Fruit fly (Drosophila melanogaster) Kc167 (cell line): ENCODE measurements around the gene CG3706.

Experiments used
- Myc ChIP-seq: fragments of >200 bp; optimal IDR thresholded peaks from 2 replicates; lab custom pipeline; 2017; ENCODE audit warnings: missing external identifiers
- Sin3A ChIP-seq: fragments of >200 bp; optimal IDR thresholded peaks from 2 replicates; lab custom pipeline; 2018; ENCODE audit warnings: missing external identifiers
- h ChIP-seq: fragments of >200 bp; optimal IDR thresholded peaks from 3 replicates; lab custom pipeline; 2018; ENCODE audit warnings: missing external identifiers
- insv ChIP-seq: fragments of >200 bp; optimal IDR thresholded peaks from 3 replicates; lab custom pipeline; 2018; ENCODE audit warnings: missing external identifiers
- psq ChIP-seq: fragments of >200 bp; optimal IDR thresholded peaks from 2 replicates; lab custom pipeline; 2017; ENCODE audit warnings: missing external identifiers
- ttk ChIP-seq: sonication (Bioruptor generic); optimal IDR thresholded peaks from 2 replicates; lab custom pipeline; 2017; ENCODE audit warnings: missing external identifiers

Gene CG3706

DNA sequence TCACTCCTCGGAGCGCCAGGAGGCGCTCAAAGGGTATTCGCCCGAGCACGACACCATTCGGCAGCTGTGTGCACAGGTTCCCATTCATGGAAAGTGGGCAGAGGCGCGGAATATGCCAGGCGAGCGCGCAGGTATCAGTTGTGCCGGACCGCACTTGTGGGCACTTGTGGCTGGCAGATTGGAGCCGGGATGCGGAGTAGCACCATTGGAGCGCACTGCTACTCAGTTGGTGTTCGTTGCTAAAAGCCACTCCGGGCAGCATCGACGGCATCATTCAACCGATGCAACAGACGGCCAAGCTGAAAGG is 3.6 kb upstream of the CG3706 start:
- TF ChIP-seq Sin3A (lab: Kevin White, UChicago) (no peak), Myc (lab: Kevin White, UChicago) (no peak), insv (lab: Kevin White, UChicago) (no peak), h (lab: Kevin White, UChicago) (no peak), psq (no peak), ttk (lab: Kevin White, UChicago) (no peak)

DNA sequence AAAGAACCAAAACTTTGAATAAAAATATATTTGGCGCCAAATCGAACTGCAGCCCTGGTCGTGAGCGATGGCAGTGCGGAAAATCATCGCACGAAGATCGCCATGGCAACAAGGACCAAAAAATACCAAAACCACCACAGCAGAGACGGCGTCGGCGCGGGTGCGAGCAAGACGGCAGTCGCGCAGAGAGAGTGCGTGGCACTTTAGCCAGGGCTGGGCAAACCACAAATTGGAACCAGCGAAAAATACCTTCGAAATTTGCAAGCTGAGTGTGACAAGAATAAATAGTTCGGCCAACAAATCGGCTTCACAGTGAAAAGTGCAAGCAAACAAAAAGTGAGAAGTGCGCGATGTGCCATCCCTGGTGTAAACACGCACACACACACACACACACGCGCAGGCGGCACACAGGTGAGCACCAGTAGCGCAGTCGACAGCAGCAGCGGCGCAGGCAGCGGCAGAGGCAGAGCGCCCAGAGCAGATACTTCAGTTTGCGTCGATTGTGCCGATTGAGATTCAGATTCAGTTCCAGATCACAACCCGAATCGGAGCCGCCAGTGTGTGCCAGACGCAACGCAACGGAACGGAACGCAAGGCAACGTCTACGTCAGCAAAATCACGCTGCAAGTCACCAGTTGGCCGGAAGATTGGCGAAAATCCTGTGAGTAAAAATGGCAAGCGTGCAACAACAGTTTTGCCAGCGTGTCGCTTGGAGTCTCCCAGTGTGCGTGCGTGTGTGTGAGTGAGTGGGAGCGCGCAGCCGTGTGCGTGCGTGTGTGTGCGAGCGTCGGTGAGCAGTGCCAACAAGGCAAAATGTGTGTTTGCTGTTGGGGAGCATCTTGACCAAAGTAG is 3.0 kb upstream of the CG3706 start, which contains the start of gene TRAM:
TRAM (plus strand) TSS at position 184 of the 852 bp plus-strand sequence.
- TF ChIP-seq psq: no peak
- no peak for TF ChIP-seq Sin3A (lab: Kevin White, UChicago)
- TF ChIP-seq ttk (lab: Kevin White, UChicago): no peak
- TF ChIP-seq insv (lab: Kevin White, UChicago): no peak
- TF ChIP-seq h (lab: Kevin White, UChicago): no peak
- TF ChIP-seq Myc (lab: Kevin White, UChicago): no peak

DNA sequence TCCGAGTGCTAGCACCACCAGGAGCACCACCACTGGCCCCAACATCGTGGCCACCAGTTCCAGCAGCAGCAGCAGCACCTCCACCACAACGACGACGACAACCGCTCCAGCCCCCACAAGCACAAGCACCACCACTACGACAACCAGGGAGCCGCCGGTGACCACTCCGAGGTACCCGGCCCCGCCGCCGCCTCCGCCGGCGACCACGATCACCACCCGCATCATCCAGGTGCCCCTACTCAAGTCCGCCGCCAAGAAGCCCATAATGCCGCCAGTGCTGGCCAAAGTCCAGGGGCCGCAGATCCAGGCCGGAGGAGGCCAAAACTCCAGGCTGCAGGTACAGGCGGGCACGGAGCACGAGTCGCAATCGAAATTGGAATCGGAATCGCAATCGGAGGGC is 1.7 kb upstream of the CG3706 start:
- TF ChIP-seq Sin3A (lab: Kevin White, UChicago): no peak
- no peak for TF ChIP-seq Myc (lab: Kevin White, UChicago)
- no peak for TF ChIP-seq h (lab: Kevin White, UChicago)
- no peak for TF ChIP-seq insv (lab: Kevin White, UChicago)
- no peak for TF ChIP-seq psq

DNA sequence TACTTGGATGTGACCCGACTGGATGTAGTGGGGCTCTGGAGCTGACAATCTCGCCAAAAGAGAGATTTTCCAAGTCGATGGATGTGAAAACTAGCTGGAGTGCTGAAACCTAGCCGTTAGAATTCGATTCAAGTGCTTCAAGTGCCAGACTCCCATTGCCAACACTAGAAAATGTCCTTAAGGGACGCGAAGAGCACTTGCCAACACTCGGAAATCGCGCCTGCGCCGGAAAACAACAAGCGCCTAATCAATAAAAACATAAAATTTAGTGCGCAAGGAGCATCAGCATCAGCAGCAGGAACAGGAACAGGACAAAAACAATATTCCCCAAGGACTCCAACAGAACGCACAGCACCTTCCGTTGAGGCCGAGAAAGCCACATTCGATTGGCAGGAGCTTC is 584 bp upstream of the CG3706 start:
- TF ChIP-seq psq (no peak), Sin3A (lab: Kevin White, UChicago) (no peak), Myc (lab: Kevin White, UChicago) (no peak), h (lab: Kevin White, UChicago) (no peak), insv (lab: Kevin White, UChicago) (no peak), ttk (lab: Kevin White, UChicago) (no peak)

DNA sequence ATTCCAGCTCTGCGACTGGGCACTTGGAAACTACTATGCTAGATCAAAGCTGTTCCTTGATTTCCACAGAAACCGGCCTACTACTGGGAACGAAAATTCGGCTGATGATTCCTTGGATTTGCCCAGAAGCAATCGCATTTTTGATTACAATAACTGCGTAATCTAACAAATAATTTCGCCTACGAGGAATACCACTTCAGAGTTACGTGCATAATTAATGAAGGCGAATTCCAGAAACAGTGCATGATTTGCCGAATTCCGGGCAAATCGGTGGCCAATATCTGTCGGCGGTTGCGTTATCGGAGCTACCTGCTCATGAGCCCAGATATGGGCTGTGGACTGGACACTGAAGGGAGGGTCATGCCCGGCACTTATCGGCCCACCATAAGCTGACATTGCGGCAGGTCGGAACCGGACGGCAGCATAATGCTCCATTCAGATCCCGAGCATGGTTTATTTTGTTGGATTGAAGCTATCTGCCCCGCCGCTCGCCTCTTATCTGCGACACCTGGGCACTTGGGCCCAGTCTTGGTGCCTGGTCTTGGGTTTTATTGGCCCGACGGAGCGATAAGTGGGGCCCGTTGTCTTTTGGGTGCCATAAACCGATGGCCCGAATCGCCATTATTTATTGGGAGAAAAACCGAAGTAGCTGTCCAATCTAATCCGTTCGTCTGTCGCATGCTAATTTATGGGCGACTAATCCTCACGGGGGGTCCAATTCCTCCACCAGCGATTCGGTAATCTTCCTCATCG is 2.1 kb downstream of the CG3706 start, which contains the start of gene CG3708:
CG3708 (minus strand) TSS at position 51 of the 753 bp plus-strand sequence.
- TF ChIP-seq insv (lab: Kevin White, UChicago) (no peak), psq (no peak), Sin3A (lab: Kevin White, UChicago) (no peak)

DNA sequence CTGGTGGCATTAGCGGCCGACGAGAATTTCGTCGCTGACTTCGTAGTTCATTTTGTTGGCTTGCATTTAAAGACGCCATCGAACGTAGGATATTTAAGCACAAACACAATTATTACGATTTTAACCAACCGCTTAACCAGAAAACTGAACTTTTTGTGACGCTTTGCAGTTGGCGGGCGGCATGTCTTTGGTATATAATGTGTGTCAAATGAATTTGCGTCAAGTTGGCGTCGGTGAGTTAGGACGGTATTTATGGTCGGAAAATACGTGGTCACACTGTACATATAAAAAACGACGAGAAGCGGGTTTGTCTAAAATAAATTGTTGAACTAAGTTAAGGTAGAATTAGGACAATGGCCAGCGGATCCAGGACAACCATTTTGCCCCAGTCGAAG is 4.4 kb downstream of the CG3706 start, which contains the start of the genes CG43867 and MED22:
CG43867 (minus strand) TSS at position 113 of the 395 bp plus-strand sequence.
MED22 (plus strand) TSS at position 277 of the 395 bp plus-strand sequence.
- TF ChIP-seq Myc (lab: Kevin White, UChicago): no peak
- no peak for TF ChIP-seq insv (lab: Kevin White, UChicago)
- no peak for TF ChIP-seq h (lab: Kevin White, UChicago)
- TF ChIP-seq psq: no peak
- TF ChIP-seq ttk (lab: Kevin White, UChicago): no peak
- TF ChIP-seq Sin3A (lab: Kevin White, UChicago): no peak

DNA sequence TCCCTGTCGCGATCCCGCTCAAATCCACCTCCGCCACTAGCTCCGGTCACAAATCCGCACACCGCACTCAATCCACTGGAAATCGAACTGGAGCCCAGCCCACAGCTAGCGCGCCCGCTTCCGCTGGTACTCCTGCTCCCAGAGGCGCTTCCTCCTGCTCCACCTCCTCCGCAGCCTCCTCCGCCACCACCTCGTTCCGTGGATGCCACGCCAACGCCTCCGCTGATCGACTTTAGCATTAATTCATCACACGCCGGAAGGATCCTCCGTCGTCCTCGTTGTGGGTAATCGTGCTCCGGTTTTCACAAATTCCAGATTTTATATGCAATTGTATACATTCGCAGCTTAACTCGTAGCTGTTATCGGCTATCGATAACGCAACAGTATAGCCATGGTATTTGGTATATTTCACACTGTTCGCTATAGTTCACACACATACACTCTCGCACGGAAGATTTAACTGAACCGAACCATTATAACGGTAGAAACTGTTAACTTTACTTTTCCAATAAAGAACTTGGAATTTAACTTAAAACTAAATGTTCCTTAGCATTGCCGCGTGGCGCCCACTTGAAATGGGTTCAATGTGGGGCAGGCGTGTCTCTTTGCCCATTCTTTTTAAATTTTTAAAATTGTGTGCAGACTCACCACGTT is 4.9 kb downstream of the CG3706 start, which contains the start of gene Lztr1:
Lztr1 (minus strand) TSS at position 374 of the 654 bp plus-strand sequence.
- TF ChIP-seq Myc (lab: Kevin White, UChicago): no peak

DNA sequence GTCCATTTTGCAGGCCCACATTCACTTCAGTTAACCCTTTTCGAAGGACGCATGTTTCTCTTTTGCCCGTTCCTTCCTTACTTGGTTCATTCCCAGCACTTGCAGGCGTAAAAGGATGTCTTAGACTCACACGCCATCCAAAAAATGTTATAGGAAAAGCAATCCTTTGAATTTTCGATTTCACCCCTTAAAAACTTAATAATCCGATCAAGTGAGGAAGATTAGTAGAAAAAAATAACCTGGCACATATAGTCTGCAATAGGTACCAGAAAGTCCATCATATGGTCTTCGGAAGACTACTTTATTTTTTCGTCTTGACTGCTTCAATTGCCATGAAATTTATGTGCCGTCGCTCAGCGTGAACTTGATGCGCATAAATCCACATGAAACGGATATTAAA is 10.9 kb downstream of the CG3706 start:
- TF ChIP-seq Sin3A (lab: Kevin White, UChicago): no peak
- no peak for TF ChIP-seq Myc (lab: Kevin White, UChicago)
- no peak for TF ChIP-seq ttk (lab: Kevin White, UChicago)
- TF ChIP-seq insv (lab: Kevin White, UChicago): no peak
- TF ChIP-seq psq: no peak
- TF ChIP-seq h (lab: Kevin White, UChicago): no peak

DNA sequence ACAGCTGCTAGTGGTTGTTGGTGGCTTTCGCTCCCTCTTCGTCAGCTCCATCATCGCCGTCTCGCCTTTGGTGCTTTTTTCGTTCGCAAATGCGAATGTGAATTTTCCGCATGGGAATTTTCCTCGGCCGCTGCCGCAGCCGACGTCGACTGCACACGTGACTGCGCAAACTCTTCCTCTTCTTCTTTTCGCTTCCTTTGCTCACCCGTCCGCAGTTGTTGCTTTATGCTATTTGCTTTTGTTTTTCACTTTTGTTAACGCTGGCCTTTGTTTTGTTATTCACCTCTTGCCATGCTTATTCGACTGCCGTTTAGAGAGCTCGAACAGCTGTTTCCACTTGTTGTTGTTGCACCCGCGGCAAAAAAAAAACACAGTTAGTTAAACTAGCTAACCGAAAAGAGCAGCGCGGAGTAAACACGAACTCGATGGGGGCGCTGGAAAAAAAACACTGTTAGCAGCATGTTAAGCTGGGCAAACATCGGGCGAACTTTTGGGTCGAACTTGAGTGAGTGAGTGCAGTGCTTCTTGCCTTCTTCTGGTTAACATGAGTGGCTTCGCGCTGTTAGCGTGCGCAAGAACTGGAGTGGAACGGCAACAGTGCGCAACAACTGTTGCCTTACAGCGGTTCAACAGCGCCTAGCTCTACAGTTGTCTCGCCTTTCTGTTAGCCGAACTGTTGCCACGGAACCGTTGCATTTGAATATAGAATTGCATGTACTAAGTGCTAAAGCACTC is 23.3 kb downstream of the CG3706 start:
- TF ChIP-seq ttk (lab: Kevin White, UChicago) (no peak), Myc (lab: Kevin White, UChicago) (no peak)

DNA sequence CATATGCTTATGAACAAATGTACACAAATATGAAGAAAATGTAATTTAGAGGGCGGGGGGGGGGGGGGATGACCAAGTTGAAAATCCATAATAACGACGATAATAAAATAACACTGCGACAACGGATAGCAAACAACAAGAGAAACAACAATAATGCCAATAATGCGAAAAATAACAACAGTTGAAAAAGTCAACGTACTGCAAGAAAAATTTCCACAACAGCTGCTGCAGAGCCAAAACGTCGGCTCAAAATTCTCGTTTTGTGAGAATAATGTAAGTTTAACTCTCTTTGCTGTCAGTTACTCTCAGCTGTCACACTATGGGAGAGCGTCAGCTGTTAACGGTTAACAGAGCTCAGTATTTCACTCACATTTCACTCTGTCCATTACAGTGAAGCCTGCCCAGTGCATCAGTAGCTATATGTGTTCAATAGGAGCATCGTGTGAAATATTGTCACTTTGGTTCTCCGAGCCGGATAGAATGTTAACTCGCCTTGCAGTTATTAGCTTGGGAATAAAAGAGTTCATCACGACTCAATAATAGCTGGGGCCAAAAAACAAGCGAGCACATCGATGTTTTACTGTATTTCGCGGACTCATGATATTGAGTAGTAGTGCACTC is 31.4 kb downstream of the CG3706 start:
- no peak for TF ChIP-seq insv (lab: Kevin White, UChicago)
- no peak for TF ChIP-seq psq

DNA sequence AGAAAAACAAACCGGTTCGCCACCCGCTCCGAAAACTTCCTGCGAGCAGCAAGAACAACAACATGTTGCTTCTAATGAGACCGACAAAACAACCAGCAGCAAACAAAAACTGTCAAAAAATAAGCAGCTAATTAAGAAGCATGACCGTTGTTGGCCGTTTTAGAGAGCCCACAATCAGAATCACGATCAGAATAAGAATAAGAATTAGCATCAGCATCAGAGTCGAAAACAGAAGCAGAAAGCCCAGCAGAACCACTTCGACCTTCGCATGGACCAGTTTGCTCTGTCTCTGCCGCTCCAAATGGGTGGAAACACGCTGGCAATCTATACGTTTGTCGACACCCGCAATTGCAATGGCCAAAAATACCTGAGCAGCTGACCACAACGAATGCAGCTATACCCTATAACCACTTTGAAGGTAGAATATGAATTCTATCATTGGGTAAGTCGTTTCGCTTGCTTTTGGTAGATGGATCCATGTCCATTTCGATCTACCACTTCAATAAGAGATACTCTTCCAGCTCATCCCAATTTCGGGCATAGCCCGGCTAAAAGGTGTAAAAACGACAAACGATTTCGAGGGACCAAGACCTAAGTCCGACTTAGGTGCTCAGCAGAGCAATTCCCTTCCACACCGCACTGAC is 32.7 kb downstream of the CG3706 start:
- TF ChIP-seq insv (lab: Kevin White, UChicago): no peak
- no peak for TF ChIP-seq ttk (lab: Kevin White, UChicago)
- TF ChIP-seq Sin3A (lab: Kevin White, UChicago): no peak
- TF ChIP-seq psq: no peak
- TF ChIP-seq Myc (lab: Kevin White, UChicago): no peak
- no peak for TF ChIP-seq h (lab: Kevin White, UChicago)
